Worm (Caenorhabditis elegans): Measurements from ENCODE around the gene C50F4.8.

Gene C50F4.8

DNA sequence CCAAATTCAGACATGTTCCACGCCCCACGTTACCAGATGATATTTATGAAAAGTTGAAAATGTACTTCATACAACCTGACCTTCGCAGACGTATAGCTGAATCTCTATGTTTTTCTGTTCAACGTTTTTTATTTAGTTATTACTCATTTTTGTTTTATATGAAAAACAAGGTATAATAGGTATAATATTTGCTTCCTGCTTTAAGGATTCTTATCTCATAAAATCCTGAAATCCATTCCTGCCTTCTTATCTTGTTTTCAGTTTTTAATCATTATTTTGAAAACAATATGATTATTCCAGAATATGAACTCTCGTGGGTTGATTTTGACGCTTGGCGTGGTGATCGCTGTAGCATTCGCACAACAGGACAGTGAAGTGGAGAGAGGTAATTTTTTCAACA, 47.0 kb downstream of the C50F4.8 start, which contains the start of gene flp-6:
flp-6 (plus strand) TSS at position 301 of the 400 bp plus-strand sequence.
- TF ChIP-seq mab-5 (tag; optimal IDR thresholded peaks at IDR 0.05) (no peak), mep-1 (tag; optimal IDR thresholded peaks at IDR 0.05) (no peak), ceh-43 (GFP tag; optimal IDR thresholded peaks at IDR 0.05) (no peak), snpc-4 (tag; optimal IDR thresholded peaks at IDR 0.05) (no peak), lin-13 (tag; optimal IDR thresholded peaks at IDR 0.05) (no peak), hlh-1 (tag; optimal IDR thresholded peaks at IDR 0.05) (no peak), ztf-11 (tag; optimal IDR thresholded peaks at IDR 0.05) (no peak)
